Fruit fly (Drosophila melanogaster): ENCODE measurements around the gene IntS12.

The IntS12 gene

DNA sequence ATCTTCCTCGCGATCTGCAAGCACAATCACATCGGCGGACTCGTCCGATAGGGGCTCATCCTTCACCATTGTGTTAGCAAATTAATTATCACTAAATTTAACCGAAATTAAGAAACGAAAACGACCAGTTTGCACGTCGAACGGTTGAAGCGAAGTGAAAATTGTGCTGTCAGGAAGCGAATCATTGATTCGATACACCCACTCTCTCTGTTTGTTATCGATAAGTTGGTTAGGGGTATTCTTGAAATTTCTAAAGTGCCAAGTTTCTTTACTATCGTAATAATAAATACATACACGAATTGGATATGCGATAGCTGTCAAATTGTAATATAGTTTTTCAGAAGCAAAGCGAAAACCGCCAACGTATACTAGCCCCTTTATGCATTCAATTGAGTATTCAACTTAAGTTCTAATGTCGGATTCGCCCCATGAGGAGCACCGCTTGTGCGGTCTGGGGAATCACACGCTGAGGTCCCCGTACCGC is 12.4 kb downstream of the IntS12 start, which contains the start of gene Rb97D (continued):
- peak; percentile 70 for TF ChIP-seq bab2 (GFP tag; optimal IDR thresholded peaks at IDR 0.05)
- TF ChIP-seq CG2120 (GFP tag; optimal IDR thresholded peaks at IDR 0.05), result peak; percentile 85
- TF ChIP-seq CG11398 (GFP tag; optimal IDR thresholded peaks at IDR 0.05), result peak; percentile 38
- peak; percentile 39; the same call in 1 of the 2 replicates for TF ChIP-seq CG16779 (GFP tag; IDR thresholded peaks at IDR 0.05)
- TF ChIP-seq Aef1 (GFP tag; IDR thresholded peaks at IDR 0.05), result peak; percentile 26; the same call in 1 of the 3 replicates
- peak; percentile 44 for TF ChIP-seq CG13894 (tag; optimal IDR thresholded peaks at IDR 0.05)
- no peak for TF ChIP-seq CG1832 (GFP tag; optimal IDR thresholded peaks at IDR 0.05)
- TF ChIP-seq Xbp1 (GFP tag; optimal IDR thresholded peaks at IDR 0.05), result peak; percentile 77
- peak in 1 of 3 experiments; percentile 73 for TF ChIP-seq lola (GFP tag; optimal IDR thresholded peaks at IDR 0.05)
- peak; percentile 63 for TF ChIP-seq CG33213 (GFP tag; optimal IDR thresholded peaks at IDR 0.05)
- TF ChIP-seq Ets97D (GFP tag; optimal IDR thresholded peaks at IDR 0.05), result peak; percentile 91
- TF ChIP-seq oc (tag; optimal IDR thresholded peaks at IDR 0.05), result peak; percentile 29
- peak; percentile 31 for TF ChIP-seq ewg (GFP tag; optimal IDR thresholded peaks at IDR 0.05)
- no peak for TF ChIP-seq pros (GFP tag; optimal IDR thresholded peaks at IDR 0.05)
- peak; percentile 78 for TF ChIP-seq CG2678 (tag; optimal IDR thresholded peaks at IDR 0.05)
- peak; percentile 59 for TF ChIP-seq Blimp-1 (GFP tag; optimal IDR thresholded peaks at IDR 0.05)
- peak; percentile 43 for TF ChIP-seq fu2 (GFP tag; optimal IDR thresholded peaks at IDR 0.05)
- no peak for TF ChIP-seq CG8478 (optimal IDR thresholded peaks at IDR 0.05)
- TF ChIP-seq CG3995 (GFP tag; optimal IDR thresholded peaks at IDR 0.05), result peak; percentile 46
- no peak for TF ChIP-seq ap (GFP tag; IDR thresholded peaks at IDR 0.05)
- TF ChIP-seq seq (GFP tag; IDR thresholded peaks at IDR 0.05), result peak; percentile 32; the same call in 1 of the 2 replicates
- TF ChIP-seq CG12299 (tag; optimal IDR thresholded peaks at IDR 0.05), result peak; percentile 53
- peak; percentile 48 for TF ChIP-seq CG12942 (GFP tag; optimal IDR thresholded peaks at IDR 0.05)
- peak; percentile 7 for TF ChIP-seq Atf3 (GFP tag; optimal IDR thresholded peaks at IDR 0.05)
- TF ChIP-seq CG32767 (GFP tag; IDR thresholded peaks at IDR 0.05), result peak; percentile 70
- peak; percentile 62 for TF ChIP-seq CG9876 (GFP tag; optimal IDR thresholded peaks at IDR 0.05)
- TF ChIP-seq CG17328 (GFP tag; IDR thresholded peaks at IDR 0.05), result peak; percentile 78
- TF ChIP-seq tgo (GFP tag; IDR thresholded peaks at IDR 0.05), result peak; percentile 62
- peak; percentile 38 for TF ChIP-seq dm (GFP tag; optimal IDR thresholded peaks at IDR 0.05)
- TF ChIP-seq Atf6 (GFP tag; IDR thresholded peaks at IDR 0.05), result peak; percentile 52; the same call in 1 of the 2 replicates
- peak; percentile 85 for TF ChIP-seq Rfx (GFP tag; IDR thresholded peaks at IDR 0.05)
- TF ChIP-seq Vsx1 (GFP tag; optimal IDR thresholded peaks at IDR 0.05), result no peak
- TF ChIP-seq CG7963 (GFP tag; IDR thresholded peaks at IDR 0.05; ENCODE audit: partially characterized antibody), result peak; percentile 71; the same call in 2 of the 3 replicates
- peak; percentile 55 for TF ChIP-seq pb (GFP tag; optimal IDR thresholded peaks at IDR 0.05)
- TF ChIP-seq p53 (GFP tag; optimal IDR thresholded peaks at IDR 0.05), result peak; percentile 19
- TF ChIP-seq Chrac-16 (GFP tag; optimal IDR thresholded peaks at IDR 0.05), result peak; percentile 62
- TF ChIP-seq CG11696 (GFP tag; IDR thresholded peaks at IDR 0.05), result no peak
- TF ChIP-seq CrebB (tag; optimal IDR thresholded peaks at IDR 0.05), result peak; percentile 24
- TF ChIP-seq CG12391 (tag; optimal IDR thresholded peaks at IDR 0.05), result peak; percentile 72
- peak; percentile 27 for TF ChIP-seq CG18476 (GFP tag; optimal IDR thresholded peaks at IDR 0.05)
- no peak for TF ChIP-seq NK7.1 (GFP tag; optimal IDR thresholded peaks at IDR 0.05)
- TF ChIP-seq gfzf (GFP tag; optimal IDR thresholded peaks at IDR 0.05), result peak; percentile 52
- TF ChIP-seq Hand (GFP tag; optimal IDR thresholded peaks at IDR 0.05), result peak; percentile 45
- peak; percentile 15 for TF ChIP-seq Hey (tag; optimal IDR thresholded peaks at IDR 0.05)
- peak; percentile 84 for TF ChIP-seq CG30403 (GFP tag; optimal IDR thresholded peaks at IDR 0.05)
- TF ChIP-seq scrt (GFP tag; optimal IDR thresholded peaks at IDR 0.05), result peak; percentile 20
- peak in 1 of 2 experiments; percentile 17 for TF ChIP-seq insv (GFP tag; optimal IDR thresholded peaks at IDR 0.05)
- TF ChIP-seq Dp (GFP tag; optimal IDR thresholded peaks at IDR 0.05), result no peak
- TF ChIP-seq CG11247 (GFP tag; IDR thresholded peaks at IDR 0.05), result peak; percentile 51
- TF ChIP-seq tin (GFP tag; optimal IDR thresholded peaks at IDR 0.05), result peak; percentile 64
- TF ChIP-seq CG9215 (GFP tag; IDR thresholded peaks at IDR 0.05), result peak; percentile 45

Measured in whole organism, embryonic.